Fruit fly (Drosophila melanogaster) whole organism, embryonic: ENCODE results near the gene Cortactin.

Experiments used
- Abd-B ChIP-seq: fragments of 200-800 bp; sonication (Bioruptor generic); optimal IDR thresholded peaks from 2 replicates; lab custom pipeline; 2018; ENCODE audit warnings: missing biosample characterization, mild to moderate bottlenecking, missing genetic modification characterization, moderate library complexity
- Ada2b ChIP-seq: fragments of 200-800 bp; sonication (Bioruptor generic); IDR thresholded peaks from 2 replicates; pipeline ENCODE4 v1.3.6; 2022; ENCODE audit warnings: missing biosample characterization, missing genetic modification characterization
- Asciz ChIP-seq: fragments of 200-800 bp; sonication (Bioruptor generic); optimal IDR thresholded peaks from 2 replicates; lab custom pipeline; 2017; ENCODE audit warnings: missing biosample characterization, mild to moderate bottlenecking, missing genetic modification characterization, missing genetic modification reagents
- BEAF-32 ChIP-seq: fragments of 200-800 bp; sonication (Bioruptor generic); optimal IDR thresholded peaks from 3 replicates; lab custom pipeline; 2017; ENCODE audit warnings: missing biosample characterization, missing genetic modification characterization, mild to moderate bottlenecking, moderate library complexity, missing genetic modification reagents
- Bdp1 ChIP-seq: fragments of 200-800 bp; sonication (Bioruptor generic); optimal IDR thresholded peaks from 3 replicates; lab custom pipeline; 2016; ENCODE audit warnings: missing biosample characterization, missing genetic modification characterization
- CG10462 ChIP-seq: fragments of 200-800 bp; sonication (Bioruptor generic); optimal IDR thresholded peaks from 2 replicates; lab custom pipeline; 2016; ENCODE audit warnings: missing biosample characterization, missing genetic modification characterization
- CG10959 ChIP-seq: fragments of 200-800 bp; sonication (Bioruptor generic); IDR thresholded peaks from 2 replicates; pipeline ENCODE4 v1.3.6; 2022; ENCODE audit warnings: missing biosample characterization, missing genetic modification characterization
- CG11560 ChIP-seq: fragments of 200-800 bp; sonication (Bioruptor generic); IDR thresholded peaks from 3 replicates; pipeline ENCODE4 v1.3.6; 2022; ENCODE audit warnings: missing biosample characterization, missing genetic modification characterization
- CG1529 ChIP-seq: fragments of 200-800 bp; sonication (Bioruptor generic); optimal IDR thresholded peaks from 3 replicates; lab custom pipeline; 2018; ENCODE audit warnings: missing biosample characterization, missing genetic modification characterization
- CG17612 ChIP-seq: fragments of 200-800 bp; sonication (Bioruptor generic); IDR thresholded peaks from 2 replicates; pipeline ENCODE4 v1.3.6; 2022; ENCODE audit warnings: missing biosample characterization, missing genetic modification characterization
- CG17829 ChIP-seq: fragments of 200-800 bp; optimal IDR thresholded peaks from 2 replicates; lab custom pipeline; 2019; ENCODE audit warnings: missing biosample characterization, mild to moderate bottlenecking, missing genetic modification characterization, moderate library complexity
- CG18476 ChIP-seq: fragments of 200-800 bp; sonication (Bioruptor generic); optimal IDR thresholded peaks from 2 replicates; lab custom pipeline; 2016; ENCODE audit warnings: missing biosample characterization, mild to moderate bottlenecking, missing genetic modification characterization
- CG2199 ChIP-seq: fragments of 200-800 bp; sonication (Bioruptor generic); IDR thresholded peaks from 3 replicates; pipeline ENCODE4 v1.3.6; 2022; ENCODE audit warnings: missing biosample characterization, missing genetic modification characterization
- CG2875 ChIP-seq: fragments of 200-800 bp; sonication (Bioruptor generic); optimal IDR thresholded peaks from 2 replicates; lab custom pipeline; 2017; ENCODE audit warnings: missing biosample characterization, mild to moderate bottlenecking, missing genetic modification characterization, missing genetic modification reagents
- CG31441 ChIP-seq: fragments of 200-800 bp; sonication (Bioruptor generic); IDR thresholded peaks from 2 replicates; pipeline ENCODE4 v1.3.6; 2022; ENCODE audit warnings: missing biosample characterization, missing genetic modification characterization
- CG4328 ChIP-seq: fragments of 200-800 bp; sonication (Bioruptor generic); optimal IDR thresholded peaks from 3 replicates; lab custom pipeline; 2017; ENCODE audit warnings: missing biosample characterization, missing genetic modification reagents, missing genetic modification characterization
- CG9876 ChIP-seq: fragments of 200-800 bp; sonication (Bioruptor generic); optimal IDR thresholded peaks from 2 replicates; lab custom pipeline; 2016; ENCODE audit warnings: missing biosample characterization, missing genetic modification characterization
- D19B ChIP-seq: fragments of 200-800 bp; sonication (Bioruptor generic); optimal IDR thresholded peaks from 2 replicates; lab custom pipeline; 2017; ENCODE audit warnings: missing biosample characterization, mild to moderate bottlenecking, missing genetic modification characterization
- Drgx ChIP-seq: fragments of 200-800 bp; sonication (Bioruptor generic); IDR thresholded peaks from 2 replicates; pipeline ENCODE4 v1.3.6; 2022; ENCODE audit warnings: missing biosample characterization, missing genetic modification characterization
- Fer3 ChIP-seq: fragments of 200-800 bp; sonication (Bioruptor generic); optimal IDR thresholded peaks from 2 replicates; lab custom pipeline; 2018; ENCODE audit warnings: missing biosample characterization, mild to moderate bottlenecking, missing genetic modification characterization, moderate library complexity
- Gsc ChIP-seq: fragments of 200-800 bp; sonication (Bioruptor generic); IDR thresholded peaks from 2 replicates; pipeline ENCODE4 v1.3.6; 2022; ENCODE audit warnings: missing biosample characterization, missing genetic modification characterization
- Gug ChIP-seq: fragments of 200-800 bp; sonication (Bioruptor generic); IDR thresholded peaks from 4 replicates; pipeline ENCODE4 v1.3.6; 2022; ENCODE audit warnings: missing biosample characterization, missing genetic modification characterization
- HLH4C ChIP-seq: fragments of 200-800 bp; sonication (Bioruptor generic); IDR thresholded peaks from 3 replicates; pipeline ENCODE4 v1.3.6; 2022; ENCODE audit warnings: missing biosample characterization, missing genetic modification characterization; ENCODE audit not compliant: partially characterized antibody
- Hmx ChIP-seq: fragments of 200-800 bp; sonication (Bioruptor generic); optimal IDR thresholded peaks from 2 replicates; lab custom pipeline; 2016; ENCODE audit warnings: missing biosample characterization, missing genetic modification characterization
- Lpt ChIP-seq: fragments of >200 bp; optimal IDR thresholded peaks from 2 replicates; lab custom pipeline; 2018; ENCODE audit warnings: missing biosample characterization, missing genetic modification characterization
- Mes4 ChIP-seq: fragments of 200-800 bp; sonication (Bioruptor generic); optimal IDR thresholded peaks from 2 replicates; lab custom pipeline; 2016; ENCODE audit warnings: missing biosample characterization, missing genetic modification characterization
- Nf-YC ChIP-seq: fragments of 200-800 bp; optimal IDR thresholded peaks from 3 replicates; lab custom pipeline; 2019; ENCODE audit warnings: missing biosample characterization, mild to moderate bottlenecking, missing genetic modification characterization, moderate library complexity
- Opbp ChIP-seq: fragments of 200-800 bp; sonication (Bioruptor generic); IDR thresholded peaks from 3 replicates; pipeline ENCODE4 v1.3.6; 2022; ENCODE audit warnings: missing biosample characterization, missing genetic modification characterization; ENCODE audit not compliant: partially characterized antibody
- Ptx1 ChIP-seq: fragments of 200-800 bp; sonication (Bioruptor generic); IDR thresholded peaks from 2 replicates; pipeline ENCODE4 v1.3.6; 2022; ENCODE audit warnings: missing biosample characterization, missing genetic modification characterization
- TFAM ChIP-seq: fragments of 200-800 bp; sonication (Bioruptor generic); optimal IDR thresholded peaks from 2 replicates; lab custom pipeline; 2017; ENCODE audit warnings: missing biosample characterization, missing genetic modification characterization, inconsistent platforms
- Tbp ChIP-seq: fragments of >200 bp; optimal IDR thresholded peaks from 2 replicates; lab custom pipeline; 2018; ENCODE audit warnings: missing biosample characterization, missing genetic modification characterization
- Xrp1 ChIP-seq: fragments of 200-800 bp; sonication (Bioruptor generic); IDR thresholded peaks from 2 replicates; pipeline ENCODE4 v1.3.6; 2022; ENCODE audit warnings: missing biosample characterization, missing genetic modification characterization
- ash1 ChIP-seq: fragments of 200-800 bp; sonication (Bioruptor generic); optimal IDR thresholded peaks from 2 replicates; lab custom pipeline; 2018; ENCODE audit warnings: missing biosample characterization, mild to moderate bottlenecking, missing genetic modification characterization
- bowl ChIP-seq: fragments of 200-800 bp; sonication (Bioruptor generic); IDR thresholded peaks from 2 replicates; pipeline ENCODE4 v1.3.6; 2022; ENCODE audit warnings: missing biosample characterization, missing genetic modification characterization
- dmrt99B ChIP-seq: fragments of 200-800 bp; sonication (Bioruptor generic); optimal IDR thresholded peaks from 2 replicates; lab custom pipeline; 2018; ENCODE audit warnings: missing biosample characterization, mild to moderate bottlenecking, missing genetic modification characterization, moderate library complexity
- hb ChIP-seq: fragments of 200-800 bp; sonication (Bioruptor generic); IDR thresholded peaks from 3 replicates; pipeline ENCODE4 v1.3.6; 2022; ENCODE audit warnings: missing biosample characterization, missing genetic modification characterization; ENCODE audit not compliant: partially characterized antibody
- hkb ChIP-seq, 2 experiments: fragments of 200-800 bp in 1 of 2; fragments of >200 bp in 1 of 2; sonication (Bioruptor generic) in 1 of 2; IDR thresholded peaks in 1 of 2; optimal IDR thresholded peaks in 1 of 2; 2 replicates each; pipeline versions ENCODE4 v1.3.6 to Lab custom; 2017 to 2022; ENCODE audit warnings: missing biosample characterization in 1 of 2, missing genetic modification characterization in 1 of 2
- mld ChIP-seq: fragments of 200-800 bp; sonication (Bioruptor generic); IDR thresholded peaks from 3 replicates; pipeline ENCODE4 v1.3.6; 2022; ENCODE audit warnings: missing biosample characterization, missing genetic modification characterization; ENCODE audit not compliant: partially characterized antibody
- nerfin-2 ChIP-seq: fragments of 200-800 bp; sonication (Bioruptor generic); IDR thresholded peaks from 2 replicates; pipeline ENCODE4 v1.3.6; 2022; ENCODE audit warnings: missing biosample characterization, missing genetic modification characterization; ENCODE audit not compliant: partially characterized antibody
- nom ChIP-seq: fragments of 200-800 bp; sonication (Bioruptor generic); optimal IDR thresholded peaks from 2 replicates; lab custom pipeline; 2017; ENCODE audit warnings: missing biosample characterization, missing genetic modification characterization, mild to moderate bottlenecking, moderate library complexity, missing genetic modification reagents
- psq ChIP-seq: fragments of 200-800 bp; sonication (Bioruptor generic); optimal IDR thresholded peaks from 2 replicates; lab custom pipeline; 2017; ENCODE audit warnings: missing biosample characterization, missing genetic modification characterization
- ranshi ChIP-seq: fragments of 200-800 bp; sonication (Bioruptor generic); IDR thresholded peaks from 2 replicates; pipeline ENCODE4 v1.3.6; 2022; ENCODE audit warnings: missing biosample characterization, missing genetic modification characterization
- sens ChIP-seq: fragments of 200-800 bp; sonication (Bioruptor generic); peaks from one replicate; lab custom pipeline; 2016; ENCODE audit warnings: missing biosample characterization, missing genetic modification characterization
- sima ChIP-seq: fragments of 200-800 bp; sonication (Bioruptor generic); optimal IDR thresholded peaks from 2 replicates; lab custom pipeline; 2016; ENCODE audit warnings: missing biosample characterization, missing genetic modification characterization
- sr ChIP-seq: fragments of 200-800 bp; sonication (Bioruptor generic); IDR thresholded peaks from 3 replicates; pipeline ENCODE4 v1.3.6; 2022; ENCODE audit warnings: missing biosample characterization, missing genetic modification characterization
- toy ChIP-seq: fragments of 200-800 bp; sonication (Bioruptor generic); IDR thresholded peaks from 2 replicates; pipeline ENCODE4 v1.3.6; 2022; ENCODE audit warnings: missing biosample characterization, missing genetic modification characterization
- ttk ChIP-seq: fragments of 200-800 bp; sonication (Bioruptor generic); IDR thresholded peaks from 2 replicates; pipeline ENCODE4 v2.1.2; 2022; ENCODE audit warnings: missing biosample characterization, missing genetic modification characterization
- z ChIP-seq: fragments of 200-800 bp; sonication (Bioruptor generic); IDR thresholded peaks from 3 replicates; pipeline ENCODE4 v1.3.6; 2022; ENCODE audit warnings: missing biosample characterization, missing genetic modification characterization
- zen ChIP-seq: fragments of 200-800 bp; sonication (Bioruptor generic); optimal IDR thresholded peaks from 3 replicates; lab custom pipeline; 2018; ENCODE audit warnings: missing biosample characterization, mild to moderate bottlenecking, missing genetic modification characterization, moderate library complexity
- zf30C ChIP-seq: fragments of 200-800 bp; sonication (Bioruptor generic); optimal IDR thresholded peaks from 3 replicates; lab custom pipeline; 2018; ENCODE audit warnings: missing biosample characterization, mild to moderate bottlenecking, missing genetic modification characterization

The Cortactin gene

DNA sequence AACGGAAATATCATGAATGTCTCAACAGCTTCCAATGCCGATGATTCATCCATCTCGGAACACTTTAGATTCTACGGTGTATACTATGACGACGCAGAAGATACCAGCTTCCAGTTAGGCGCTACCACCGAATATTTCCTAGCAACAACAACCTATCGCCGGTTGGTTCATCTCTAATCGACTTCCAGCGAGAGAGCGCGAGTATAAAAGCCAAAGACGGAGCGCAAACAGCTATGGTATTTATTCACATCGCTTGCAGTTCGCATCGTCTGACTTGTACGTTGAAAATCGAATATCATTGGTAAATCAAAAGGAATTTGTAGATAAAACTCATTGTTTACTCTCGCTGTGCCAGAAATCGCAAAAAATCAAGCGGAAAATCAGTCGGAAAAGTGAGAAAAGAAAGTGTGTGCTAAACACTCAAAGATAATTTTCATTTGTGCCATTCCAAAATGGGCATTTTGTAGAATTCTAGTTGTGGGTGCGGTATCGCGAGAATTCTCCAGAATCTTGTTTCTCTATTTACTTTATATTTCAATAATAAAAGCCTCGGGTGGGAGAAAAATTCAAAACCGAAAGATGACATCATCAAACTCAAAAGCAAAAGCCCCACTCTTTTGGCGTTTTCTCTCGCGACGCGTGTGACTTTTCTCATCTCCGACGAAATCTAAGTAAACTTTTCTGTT lies 882 bp upstream of the Cortactin start, which contains the start of gene AnxB9 (continued):
- TF ChIP-seq Gug (0 out of 4 replicates have a peak, but pooled peaks have one; percentile 7), toy (GFP tag; lab: Robert Waterston, UW) (no peak), CG2875 (GFP tag; lab: Kevin White, UChicago) (no peak), nerfin-2 (no peak), CG31441 (GFP tag; lab: Robert Waterston, UW) (no peak), ttk (0 out of 2 replicates have a peak, but pooled peaks have one; percentile 30), Ptx1 (GFP tag; lab: Robert Waterston, UW) (no peak), CG1529 (GFP tag; lab: Kevin White, UChicago) (no peak), Drgx (GFP tag; lab: Robert Waterston, UW) (no peak), ranshi (GFP tag; lab: Robert Waterston, UW) (no peak), z (no peak), zen (no peak), sima (no peak), Ada2b (GFP tag; lab: Robert Waterston, UW) (no peak), D19B (no peak), CG4328 (GFP tag; lab: Kevin White, UChicago) (peak; percentile 22), psq (no peak), sens (GFP tag; lab: Kevin White, UChicago) (peak; percentile 84), Hmx (GFP tag; lab: Kevin White, UChicago) (no peak), Nf-YC (tag; lab: Kevin White, UChicago) (peak; percentile 34), Fer3 (tag; lab: Kevin White, UChicago) (peak; percentile 57), CG17829 (tag; lab: Kevin White, UChicago) (no peak), Gsc (GFP tag; lab: Robert Waterston, UW) (no peak), CG18476 (no peak), Bdp1 (no peak), CG10959 (GFP tag; lab: Robert Waterston, UW) (no peak), Lpt (GFP tag; lab: Kevin White, UChicago) (no peak), Tbp (GFP tag; lab: Kevin White, UChicago) (peak; percentile 79), CG10462 (GFP tag; lab: Kevin White, UChicago) (no peak), mld (GFP tag; lab: Robert Waterston, UW) (0 out of 3 replicates have a peak, but pooled peaks have one; percentile 53), CG17612 (no peak), Mes4 (GFP tag; lab: Kevin White, UChicago) (peak; percentile 45), CG2199 (GFP tag; lab: Robert Waterston, UW) (peak; percentile 72; the same call in 2 of the 3 replicates), hkb (optimal IDR thresholded peaks at IDR 0.05; lab: Kevin White, UChicago) (no peak), hkb (GFP tag; IDR thresholded peaks at IDR 0.05; lab: Robert Waterston, UW) (peak; percentile 67), Abd-B (GFP tag; lab: Kevin White, UChicago) (no peak), sr (GFP tag; lab: Robert Waterston, UW) (peak; percentile 34; the same call in 1 of the 3 replicates), dmrt99B (peak; percentile 7), CG9876 (GFP tag; lab: Kevin White, UChicago) (no peak), hb (GFP tag; lab: Robert Waterston, UW) (no peak; the same call in 2 of the 3 replicates), bowl (GFP tag; lab: Robert Waterston, UW) (0 out of 2 replicates have a peak, but pooled peaks have one; percentile 23), nom (GFP tag; lab: Kevin White, UChicago) (peak; percentile 81), Asciz (GFP tag; lab: Kevin White, UChicago) (peak; percentile 29), Opbp (peak; percentile 77), HLH4C (GFP tag; lab: Robert Waterston, UW) (no peak), zf30C (GFP tag; lab: Kevin White, UChicago) (no peak), ash1 (GFP tag; lab: Kevin White, UChicago) (no peak), CG11560 (no peak), TFAM (GFP tag; lab: Kevin White, UChicago) (no peak), Xrp1 (peak; percentile 16; the same call in 1 of the 2 replicates), BEAF-32 (GFP tag; lab: Kevin White, UChicago) (no peak)
